Worm (Caenorhabditis elegans) whole organism, early embryonic: ENCODE measurements around the gene nhr-268.
"Not testable (repeated sequence)": the region's sequence is repeated elsewhere in the genome, so short reads cannot be mapped to it uniquely, and the experiment has no call there.

ENCODE experiments used
- B0310.2 ChIP-seq: sonication (generic microtip); optimal IDR thresholded peaks from 2 replicates; lab custom pipeline; 2016; ENCODE audit warnings: mild to moderate bottlenecking, missing genetic modification characterization, missing compliant biosample characterization
- F13C5.2 ChIP-seq: sonication (generic microtip); optimal IDR thresholded peaks from 2 replicates; lab custom pipeline; 2017; ENCODE audit warnings: mild to moderate bottlenecking, missing genetic modification characterization, inconsistent platforms, missing compliant biosample characterization
- aly-1 ChIP-seq: sonication (generic microtip); optimal IDR thresholded peaks from 2 replicates; lab custom pipeline; 2016; ENCODE audit warnings: missing genetic modification characterization, missing compliant biosample characterization
- ama-1 ChIP-seq: fragments of 150-350 bp; optimal IDR thresholded peaks from 2 replicates; lab custom pipeline; 2014
- ceh-13 ChIP-seq: fragments of 200-800 bp; sonication (Bioruptor generic); optimal IDR thresholded peaks from 2 replicates; lab custom pipeline; 2018; ENCODE audit warnings: mild to moderate bottlenecking, missing genetic modification characterization, missing compliant biosample characterization
- ceh-36 ChIP-seq: sonication (generic microtip); optimal IDR thresholded peaks from 2 replicates; lab custom pipeline; 2016; ENCODE audit warnings: missing genetic modification characterization, inconsistent platforms, missing compliant biosample characterization
- ets-7 ChIP-seq: sonication (generic microtip); optimal IDR thresholded peaks from 2 replicates; lab custom pipeline; 2016; ENCODE audit warnings: missing genotype, missing genetic modification characterization, missing compliant biosample characterization
- flt-1 ChIP-seq: fragments of 200-800 bp; sonication (Bioruptor generic); IDR thresholded peaks from 2 replicates; pipeline ENCODE4 v1.3.6; 2022; ENCODE audit warnings: missing genetic modification characterization, missing compliant biosample characterization
- hmbx-1 ChIP-seq: sonication (generic microtip); optimal IDR thresholded peaks from 2 replicates; lab custom pipeline; 2016; ENCODE audit warnings: mild to moderate bottlenecking, missing genetic modification characterization, missing compliant biosample characterization
- hmg-4 ChIP-seq: fragments of 200-800 bp; sonication (Bioruptor generic); optimal IDR thresholded peaks from 2 replicates; lab custom pipeline; 2018; ENCODE audit warnings: mild to moderate bottlenecking, missing genetic modification characterization, missing compliant biosample characterization
- hnd-1 ChIP-seq: sonication (generic microtip); optimal IDR thresholded peaks from 2 replicates; lab custom pipeline; 2016; ENCODE audit warnings: missing genetic modification characterization, missing compliant biosample characterization
- pes-1 ChIP-seq: fragments of 200-800 bp; sonication (Bioruptor generic); IDR thresholded peaks from 2 replicates; pipeline ENCODE4 v1.3.6; 2022; ENCODE audit warnings: missing genetic modification reagents, missing genetic modification characterization, missing compliant biosample characterization
- scrt-1 ChIP-seq: fragments of 200-800 bp; sonication (Bioruptor generic); IDR thresholded peaks from 2 replicates; pipeline ENCODE4 v1.3.6; 2022; ENCODE audit warnings: missing genetic modification characterization, missing compliant biosample characterization
- sea-1 ChIP-seq: fragments of 200-800 bp; sonication (Bioruptor generic); conservative IDR thresholded peaks from 2 replicates; pipeline ENCODE4 v1.3.6; 2022; ENCODE audit warnings: missing genetic modification characterization, missing compliant biosample characterization
- tbx-11 ChIP-seq: fragments of 200-800 bp; sonication (Bioruptor generic); IDR thresholded peaks from 2 replicates; pipeline ENCODE4 v1.3.6; 2022; ENCODE audit warnings: missing genetic modification characterization, missing compliant biosample characterization
- tbx-37 ChIP-seq: fragments of 200-800 bp; sonication (Bioruptor generic); conservative IDR thresholded peaks from 2 replicates; pipeline ENCODE4 v1.3.6; 2022; ENCODE audit warnings: missing genetic modification reagents, missing genetic modification characterization, missing compliant biosample characterization
- tra-4 ChIP-seq: sonication (generic microtip); optimal IDR thresholded peaks from 2 replicates; lab custom pipeline; 2017; ENCODE audit warnings: missing genetic modification characterization, missing compliant biosample characterization

Gene nhr-268

ce11 chrV:15661003-15661402 lies 29.0 kb upstream of the nhr-268 start:
- TF ChIP-seq tra-4 (tag; lab: Kevin White, UChicago) (no peak), tbx-11 (GFP tag; lab: Robert Waterston, UW) (no peak), ceh-36 (tag; lab: Kevin White, UChicago) (no peak), sea-1 (GFP tag; lab: Robert Waterston, UW) (no peak), F13C5.2 (no peak), hnd-1 (tag; lab: Kevin White, UChicago) (no peak)

ce11 chrV:15661580-15661979 lies 28.5 kb upstream of the nhr-268 start:
- no peak for TF ChIP-seq scrt-1
- no peak for TF ChIP-seq ets-7 (tag; lab: Kevin White, UChicago)
- no peak for TF ChIP-seq ceh-36 (tag; lab: Kevin White, UChicago)
- no peak for TF ChIP-seq B0310.2 (tag; lab: Kevin White, UChicago)
- TF ChIP-seq aly-1 = no peak
- TF ChIP-seq hmbx-1 (tag; lab: Kevin White, UChicago) = no peak
- TF ChIP-seq tbx-11 (GFP tag; lab: Robert Waterston, UW) = no peak
- TF ChIP-seq ama-1 (lab: Kevin White, UChicago) = no peak
- no peak for TF ChIP-seq sea-1 (GFP tag; lab: Robert Waterston, UW)
- no peak for TF ChIP-seq pes-1 (GFP tag; lab: Robert Waterston, UW)
- no peak for TF ChIP-seq F13C5.2
- no peak for TF ChIP-seq tra-4 (tag; lab: Kevin White, UChicago)
- TF ChIP-seq tbx-37 = no peak
- TF ChIP-seq hnd-1 (tag; lab: Kevin White, UChicago) = no peak
- TF ChIP-seq hmg-4 (GFP tag; lab: Kevin White, UChicago) = no peak

- TF ChIP-seq ceh-36 (tag; lab: Kevin White, UChicago) (peak; percentile 3), ceh-13 (GFP tag; lab: Kevin White, UChicago) (no peak)
Observed at ce11 chrV:15664053-15664661, 25.9 kb upstream of the nhr-268 start.

ce11 chrV:15666718-15667117 lies 23.3 kb upstream of the nhr-268 start:
- TF ChIP-seq ets-7 (tag; lab: Kevin White, UChicago) (no peak), pes-1 (GFP tag; lab: Robert Waterston, UW) (no peak), ceh-13 (GFP tag; lab: Kevin White, UChicago) (no peak), flt-1 (GFP tag; lab: Robert Waterston, UW) (no peak), tra-4 (tag; lab: Kevin White, UChicago) (no peak), B0310.2 (tag; lab: Kevin White, UChicago) (no peak), tbx-37 (no peak), hnd-1 (tag; lab: Kevin White, UChicago) (no peak), hmg-4 (GFP tag; lab: Kevin White, UChicago) (no peak), aly-1 (no peak), ceh-36 (tag; lab: Kevin White, UChicago) (no peak), ama-1 (lab: Kevin White, UChicago) (no peak), F13C5.2 (no peak), hmbx-1 (tag; lab: Kevin White, UChicago) (no peak), sea-1 (GFP tag; lab: Robert Waterston, UW) (no peak), tbx-11 (GFP tag; lab: Robert Waterston, UW) (no peak), scrt-1 (no peak)

- TF ChIP-seq tra-4 (tag; lab: Kevin White, UChicago); ets-7 (tag; lab: Kevin White, UChicago); tbx-11 (GFP tag; lab: Robert Waterston, UW): not testable (repeated sequence)
Observed at ce11 chrV:15668200-15668599, 21.9 kb upstream of the nhr-268 start, which contains the start of gene F53E4.1. Gene F53E4.1, minus strand, starts transcription at chrV:15668300.

- TF ChIP-seq pes-1 (GFP tag; lab: Robert Waterston, UW) (no peak), B0310.2 (tag; lab: Kevin White, UChicago) (no peak)
Observed at ce11 chrV:15668870-15669269, 21.2 kb upstream of the nhr-268 start, which contains the start of gene K06B4.4. Gene K06B4.4, plus strand, starts transcription at chrV:15669170.

- TF ChIP-seq sea-1 (GFP tag; lab: Robert Waterston, UW); pes-1 (GFP tag; lab: Robert Waterston, UW); tbx-37: not testable (repeated sequence)
Observed at ce11 chrV:15670139-15670538, 19.9 kb upstream of the nhr-268 start, which contains the start of gene K06B4.15. Gene K06B4.15, plus strand, starts transcription at chrV:15670439.

- TF ChIP-seq tra-4 (tag; lab: Kevin White, UChicago) (no peak), ceh-13 (GFP tag; lab: Kevin White, UChicago) (no peak), tbx-37 (no peak), ama-1 (lab: Kevin White, UChicago) (no peak), B0310.2 (tag; lab: Kevin White, UChicago) (no peak), tbx-11 (GFP tag; lab: Robert Waterston, UW) (no peak), hmg-4 (GFP tag; lab: Kevin White, UChicago) (no peak), hnd-1 (tag; lab: Kevin White, UChicago) (no peak), ets-7 (tag; lab: Kevin White, UChicago) (no peak), aly-1 (no peak)
Observed at ce11 chrV:15673707-15674106, 16.3 kb upstream of the nhr-268 start, which contains the start of gene nhr-51. Gene nhr-51, plus strand, starts transcription at chrV:15674007.
